Fruit fly (Drosophila melanogaster) S2 (cell line): ENCODE measurements around the gene CG18508.

ENCODE experiments used
- CG8478 ChIP-seq: fragments of >200 bp; optimal IDR thresholded peaks from 2 replicates; lab custom pipeline; 2018
- CTCF ChIP-seq, 2 experiments: fragments of >200 bp; optimal IDR thresholded peaks; 2 replicates each; lab custom pipeline; 2018

DNA sequence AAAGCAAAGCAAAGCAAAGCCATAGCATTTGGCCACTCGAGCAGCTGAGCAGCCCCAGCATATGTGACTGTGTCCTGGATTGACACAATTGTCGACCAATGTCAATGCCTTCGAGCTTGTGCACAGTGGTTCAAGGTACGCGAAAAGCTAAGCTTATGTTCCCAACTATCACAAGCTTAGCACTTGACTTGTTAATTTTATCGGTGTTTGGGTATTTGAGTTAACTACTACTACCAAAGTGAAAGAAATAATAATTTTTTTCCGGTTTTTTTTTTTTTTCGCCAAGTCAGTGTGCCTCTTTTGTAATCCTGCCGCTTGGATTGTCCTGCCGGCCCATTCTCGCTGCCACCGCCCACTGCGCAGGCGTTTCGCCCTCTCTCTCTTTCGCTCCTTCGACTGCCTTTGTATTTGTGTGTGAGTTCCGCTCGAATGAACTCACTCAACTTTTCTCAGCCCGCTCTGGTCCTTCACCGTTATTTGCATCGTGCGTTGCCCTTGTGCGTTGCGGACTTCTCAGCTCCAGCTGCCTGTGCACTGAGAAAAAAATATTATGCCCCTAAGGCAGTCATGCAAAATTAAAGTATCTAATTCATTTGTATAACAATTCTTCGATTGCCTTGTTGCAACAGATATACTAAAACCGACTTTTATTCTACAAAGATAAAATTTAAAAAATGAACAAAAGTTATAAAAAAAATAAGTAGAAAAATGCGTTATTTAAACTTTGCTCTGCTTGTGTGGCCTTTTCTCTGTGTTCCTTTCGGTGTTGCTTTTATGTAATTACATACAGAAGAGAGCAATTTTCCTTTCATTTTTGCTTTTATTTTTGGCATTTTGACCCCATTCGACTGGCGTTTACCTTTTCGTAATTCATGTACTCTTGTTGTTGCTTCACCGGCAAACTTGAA, 33.2 kb upstream of the CG18508 start:
- no peak for TF ChIP-seq CTCF (optimal IDR thresholded peaks at IDR 0.05; lab: Kevin White, UChicago)
- no peak for TF ChIP-seq CG8478 (lab: Kevin White, UChicago)
